Fruit fly (Drosophila melanogaster): ENCODE results near the gene CG10477.

DNA sequence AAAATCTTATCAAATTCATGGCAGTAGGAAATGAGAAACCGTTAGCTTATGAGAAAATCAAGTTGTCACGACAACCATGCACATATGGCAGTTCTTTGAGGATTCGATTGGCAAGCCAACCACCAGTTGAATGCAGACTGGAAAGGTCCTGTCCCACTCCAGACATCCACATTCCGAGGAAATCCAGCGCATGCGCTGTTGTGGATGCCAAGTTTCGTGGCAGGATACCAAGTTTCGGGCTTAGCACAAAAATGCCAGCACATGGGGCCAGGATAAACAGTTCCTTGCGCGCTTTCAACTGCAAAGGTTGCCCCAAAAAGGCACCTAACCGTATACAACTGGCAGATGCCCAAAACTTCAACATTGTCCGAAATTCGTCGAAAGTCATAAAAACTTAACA lies 37.5 kb downstream of the CG10477 start, which contains the start of gene PVRAP:
- no peak for TF ChIP-seq CG5204 (GFP tag; optimal IDR thresholded peaks at IDR 0.05)
- TF ChIP-seq cnc (optimal IDR thresholded peaks at IDR 0.05), result no peak
- TF ChIP-seq CG12768 (GFP tag; optimal IDR thresholded peaks at IDR 0.05), result no peak
- TF ChIP-seq Crg-1 (GFP tag; optimal IDR thresholded peaks at IDR 0.05), result no peak
